Worm (Caenorhabditis elegans): ENCODE data around the gene ugt-59.
A peak's percentile ranks its signal among the peaks of the same experiment; 100 is the strongest.
"Not testable (repeated sequence)": the region's sequence is repeated elsewhere in the genome, so short reads cannot be mapped to it uniquely, and the experiment has no call there.

The ugt-59 gene

DNA sequence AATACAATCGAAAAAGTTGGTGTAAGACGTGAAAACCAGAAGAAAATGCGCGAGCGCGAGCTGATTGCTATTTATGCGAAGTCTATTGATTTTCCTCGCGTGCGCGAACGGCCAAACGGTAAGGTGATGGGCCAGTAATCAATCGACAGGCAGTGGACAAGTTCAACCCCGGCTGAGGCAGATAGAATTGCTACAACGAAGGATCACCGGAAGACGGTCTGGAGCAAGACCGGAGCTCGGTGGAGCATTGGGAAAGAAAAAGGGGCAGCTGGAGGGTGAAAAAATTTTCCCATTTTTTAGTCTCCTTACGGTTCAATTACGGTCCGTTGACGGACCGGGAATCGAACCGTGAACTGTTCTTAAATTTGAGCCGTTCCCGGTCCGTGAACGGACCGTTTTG is 37.1 kb upstream of the ugt-59 start:
- TF ChIP-seq vab-7 (GFP tag; IDR thresholded peaks at IDR 0.05) (peak; percentile 61), lin-38 (GFP tag; IDR thresholded peaks at IDR 0.05) (peak; percentile 35; the same call in 1 of the 2 replicates), mdt-29 (GFP tag; IDR thresholded peaks at IDR 0.05) (peak; percentile 54; the same call in 1 of the 2 replicates), egl-43 (GFP tag; IDR thresholded peaks at IDR 0.05) (peak; percentile 83), set-16 (GFP tag; IDR thresholded peaks at IDR 0.05) (peak; percentile 56), dmd-8 (GFP tag; IDR thresholded peaks at IDR 0.05) (peak; percentile 68; the same call in 1 of the 2 replicates), Y48G9A.11 (GFP tag; IDR thresholded peaks at IDR 0.05) (peak; percentile 50; the same call in 1 of the 2 replicates), lim-7 (GFP tag; IDR thresholded peaks at IDR 0.05) (peak; percentile 61; the same call in 1 of the 2 replicates), pha-4 (GFP tag; IDR thresholded peaks at IDR 0.05) (peak; percentile 54), php-3 (GFP tag; IDR thresholded peaks at IDR 0.05) (peak; percentile 48; the same call in 1 of the 2 replicates), lin-29 (GFP tag; IDR thresholded peaks at IDR 0.05) (0 out of 2 replicates have a peak, but pooled peaks have one; percentile 12), hmg-1.1 (GFP tag; IDR thresholded peaks at IDR 0.05) (0 out of 2 replicates have a peak, but pooled peaks have one; percentile 17), snpc-1.2 (GFP tag; IDR thresholded peaks at IDR 0.05) (peak; percentile 88), F26F4.8 (GFP tag; conservative IDR thresholded peaks at IDR 0.05) (peak; percentile 54; the same call in 1 of the 2 replicates), ctbp-1 (GFP tag; IDR thresholded peaks at IDR 0.05) (peak; percentile 50; the same call in 1 of the 2 replicates), arid-1 (GFP tag; conservative IDR thresholded peaks at IDR 0.05) (0 out of 2 replicates have a peak, but pooled peaks have one; percentile 50), D1046.2 (GFP tag; IDR thresholded peaks at IDR 0.05) (0 out of 2 replicates have a peak, but pooled peaks have one; percentile 62)
- not testable (repeated sequence) for TF ChIP-seq pha-4 (tag; optimal IDR thresholded peaks at IDR 0.05)

DNA sequence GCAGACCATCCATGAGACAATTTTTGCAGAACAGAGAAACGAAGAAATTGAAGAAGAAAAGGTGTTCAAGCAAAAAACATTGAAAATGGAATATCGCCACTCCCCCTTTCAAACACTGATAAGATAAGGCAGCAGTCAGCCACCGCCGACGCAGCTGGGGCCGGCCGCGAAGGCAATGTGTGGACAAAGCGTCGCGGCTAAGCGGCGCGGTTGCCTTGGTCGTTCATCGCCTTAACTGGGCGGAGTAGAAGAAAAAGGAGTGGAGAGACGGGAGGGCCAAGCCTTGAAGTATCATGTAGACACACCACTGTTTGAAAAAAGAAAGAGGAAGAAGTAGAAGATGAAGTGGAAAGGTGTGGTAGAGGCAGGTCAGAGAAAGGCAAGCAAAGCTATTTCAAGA is 29.5 kb upstream of the ugt-59 start:
- TF ChIP-seq aha-1 (tag) (peak; percentile 72), lin-1 (GFP tag; IDR thresholded peaks at IDR 0.05) (peak; percentile 41; the same call in 1 of the 2 replicates), sdz-12 (GFP tag; optimal IDR thresholded peaks at IDR 0.05) (no peak), mep-1 (tag; optimal IDR thresholded peaks at IDR 0.05) (peak; percentile 23), Y105C5A.15 (GFP tag; IDR thresholded peaks at IDR 0.05) (no peak), arid-1 (GFP tag; conservative IDR thresholded peaks at IDR 0.05) (no peak), nhr-25 (tag; optimal IDR thresholded peaks at IDR 0.05; ENCODE audit: borderline replicate concordance, insufficient read depth) (no peak), dmd-6 (GFP tag; IDR thresholded peaks at IDR 0.05) (peak; percentile 59), rbr-2 (tag; optimal IDR thresholded peaks at IDR 0.05) (peak; percentile 15), lin-15B (tag; optimal IDR thresholded peaks at IDR 0.05) (no peak), ctbp-1 (GFP tag; IDR thresholded peaks at IDR 0.05) (0 out of 2 replicates have a peak, but pooled peaks have one; percentile 14), nhr-28 (tag; optimal IDR thresholded peaks at IDR 0.05) (peak; percentile 61), egl-43 (GFP tag; IDR thresholded peaks at IDR 0.05) (peak; percentile 37; the same call in 1 of the 2 replicates), D1046.2 (GFP tag; IDR thresholded peaks at IDR 0.05) (0 out of 2 replicates have a peak, but pooled peaks have one; percentile 50), pqm-1 (tag; optimal IDR thresholded peaks at IDR 0.05) (peak; percentile 55), hmg-1.1 (GFP tag; IDR thresholded peaks at IDR 0.05) (peak; percentile 50; the same call in 1 of the 2 replicates), ama-1 (optimal IDR thresholded peaks at IDR 0.05) (peak; percentile 4), daf-16 (GFP tag; optimal IDR thresholded peaks at IDR 0.05) (no peak), daf-16 (tag; optimal IDR thresholded peaks at IDR 0.05) (peak; percentile 55), set-16 (GFP tag; IDR thresholded peaks at IDR 0.05) (peak; percentile 83), hlh-11 (tag; optimal IDR thresholded peaks at IDR 0.05) (peak; percentile 84), tra-1 (GFP tag; IDR thresholded peaks at IDR 0.05) (0 out of 2 replicates have a peak, but pooled peaks have one; percentile 28), nhr-77 (tag; optimal IDR thresholded peaks at IDR 0.05) (peak; percentile 8), mes-2 (tag; optimal IDR thresholded peaks at IDR 0.05; ENCODE audit: poor library complexity, severe bottlenecking) (peak; percentile 11), nhr-102 (tag; optimal IDR thresholded peaks at IDR 0.05) (peak; percentile 14), skn-1 (tag; optimal IDR thresholded peaks at IDR 0.05) (no peak), ces-1 (GFP tag; optimal IDR thresholded peaks at IDR 0.05) (no peak), dve-1 (tag; optimal IDR thresholded peaks at IDR 0.05; ENCODE audit: insufficient read depth) (peak; percentile 61), saeg-2 (GFP tag; IDR thresholded peaks at IDR 0.05) (0 out of 2 replicates have a peak, but pooled peaks have one; percentile 23), mxl-3 (GFP tag; optimal IDR thresholded peaks at IDR 0.05) (peak; percentile 97), snpc-1.2 (GFP tag; IDR thresholded peaks at IDR 0.05) (peak; percentile 42; the same call in 1 of the 2 replicates), daf-8 (GFP tag; IDR thresholded peaks at IDR 0.05) (no peak)
